Worm (Caenorhabditis elegans) whole organism, midembryonic: ENCODE data around the gene C14B1.3.

Experiments
- ref-1 ChIP-seq: fragments of 200-800 bp; sonication (Bioruptor generic); conservative IDR thresholded peaks from 2 replicates; pipeline ENCODE4 v1.3.6; 2022; ENCODE audit warnings: missing genetic modification reagents, missing genetic modification characterization, missing compliant biosample characterization
- tab-1 ChIP-seq: fragments of 200-800 bp; sonication (Bioruptor generic); IDR thresholded peaks from 2 replicates; pipeline ENCODE4 v1.3.6; 2022; ENCODE audit warnings: missing genetic modification characterization, missing compliant biosample characterization

DNA sequence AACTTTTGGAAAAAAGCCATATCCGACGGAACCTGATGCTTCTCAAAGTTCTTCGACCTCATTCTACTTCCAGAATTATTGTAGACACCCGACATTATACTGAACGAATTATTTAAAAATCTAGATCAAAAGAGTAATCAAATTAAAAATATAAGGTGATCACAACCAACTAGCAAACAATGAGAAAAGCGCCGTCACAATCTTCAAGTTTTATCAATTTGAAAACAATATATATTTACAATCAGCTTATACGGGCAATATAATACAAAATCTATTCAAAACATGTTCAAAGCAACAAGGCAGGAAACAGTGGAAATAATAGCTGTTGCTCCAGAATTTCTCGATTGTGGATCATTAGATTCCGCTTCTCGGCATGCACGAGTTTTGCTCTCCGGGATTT, 21.5 kb downstream of the C14B1.3 start, which contains the start of gene C14B1.12:
- TF ChIP-seq ref-1 (GFP tag; lab: Robert Waterston, UW) = no peak
- TF ChIP-seq tab-1 (GFP tag; lab: Robert Waterston, UW) = no peak
